Worm (Caenorhabditis elegans): Measurements from ENCODE around the gene zmp-3.

Gene zmp-3

DNA sequence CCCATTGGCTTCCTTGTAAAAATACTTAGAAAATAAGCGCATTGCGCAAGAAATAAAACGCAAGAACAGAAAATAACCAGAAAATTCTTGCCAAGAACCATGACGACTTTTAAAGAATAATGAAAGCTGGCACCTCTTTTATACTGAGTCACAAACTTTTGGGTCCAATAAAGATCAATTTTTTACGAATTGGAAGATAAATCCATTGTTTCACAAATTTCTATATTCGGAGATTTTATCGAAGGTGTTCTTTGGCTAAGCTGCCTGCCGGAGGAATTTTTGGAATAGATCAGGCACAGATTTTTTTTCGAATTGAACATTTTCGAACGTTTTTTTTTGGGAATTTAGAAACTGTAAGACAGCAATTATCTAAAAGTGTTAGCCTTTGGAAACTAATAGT lies 3.5 kb upstream of the zmp-3 start, which contains the start of gene C31B8.9:
Gene C31B8.9, minus strand, starts transcription at position 101 of the 400 bp plus-strand sequence.
- TF ChIP-seq lin-15B (tag; optimal IDR thresholded peaks at IDR 0.05) (no peak), ceh-9 (tag; optimal IDR thresholded peaks at IDR 0.05) (no peak), nhr-237 (tag; optimal IDR thresholded peaks at IDR 0.05) (no peak), fkh-10 (GFP tag; optimal IDR thresholded peaks at IDR 0.05) (no peak), unc-62 (GFP tag; optimal IDR thresholded peaks at IDR 0.05) (no peak), eor-1 (tag; optimal IDR thresholded peaks at IDR 0.05) (no peak), nhr-25 (tag; optimal IDR thresholded peaks at IDR 0.05) (no peak), jun-1 (tag; optimal IDR thresholded peaks at IDR 0.05) (no peak), R02D3.7 (tag; optimal IDR thresholded peaks at IDR 0.05) (no peak), lsy-12 (tag; optimal IDR thresholded peaks at IDR 0.05) (no peak), snpc-4 (tag; optimal IDR thresholded peaks at IDR 0.05) (no peak), ceh-28 (tag; optimal IDR thresholded peaks at IDR 0.05) (no peak)

DNA sequence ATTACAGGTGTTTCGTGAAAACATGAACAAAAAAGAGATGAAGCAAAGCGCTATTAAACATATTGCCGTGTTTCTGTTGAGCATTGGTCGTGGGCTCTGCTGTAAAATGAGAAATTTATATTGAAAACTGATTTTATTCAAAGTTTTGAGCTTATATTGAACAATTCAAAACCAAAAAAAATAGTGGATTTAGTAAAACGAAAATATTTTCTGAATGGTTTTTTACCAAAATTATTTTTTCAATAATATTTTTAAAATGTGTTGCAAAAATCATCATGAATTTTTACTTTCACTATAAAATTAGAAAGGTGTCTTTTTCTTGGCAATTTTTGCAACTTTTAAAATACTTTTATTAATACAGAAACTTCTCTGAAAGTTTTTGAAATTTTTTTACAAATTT lies 6.2 kb downstream of the zmp-3 start, which contains the start of gene C31B8.7:
Gene C31B8.7, minus strand, starts transcription at position 101 of the 400 bp plus-strand sequence.
- TF ChIP-seq nfya-1 (tag; optimal IDR thresholded peaks at IDR 0.05; ENCODE audit: insufficient read depth) = no peak
- no peak for TF ChIP-seq nhr-237 (tag; optimal IDR thresholded peaks at IDR 0.05)
- no peak for TF ChIP-seq elt-2 (tag; optimal IDR thresholded peaks at IDR 0.05)

DNA sequence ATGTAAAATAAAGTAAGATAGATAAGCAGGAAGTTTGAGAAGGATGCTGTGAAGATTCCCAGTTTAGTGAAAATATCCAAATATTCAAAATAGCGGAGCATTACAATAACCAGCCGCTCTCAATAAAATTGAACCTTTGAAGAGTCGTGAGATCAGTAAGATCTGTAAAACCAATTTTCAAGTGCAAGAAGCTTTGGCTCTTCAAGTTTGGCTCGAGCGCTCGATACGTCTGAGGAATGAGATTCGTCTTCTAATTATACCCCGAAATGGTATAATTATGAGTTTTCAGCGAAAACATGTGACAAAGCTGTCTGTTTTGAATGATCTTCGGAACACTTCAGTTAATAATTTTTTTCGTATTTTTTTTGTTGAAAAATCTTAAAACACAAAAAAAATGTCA lies 9.6 kb downstream of the zmp-3 start, which contains the start of gene str-46:
Gene str-46, minus strand, starts transcription at position 101 of the 400 bp plus-strand sequence.
- TF ChIP-seq ceh-82 (tag; optimal IDR thresholded peaks at IDR 0.05) = no peak
- TF ChIP-seq aly-2 (tag; optimal IDR thresholded peaks at IDR 0.05) = no peak
- no peak for TF ChIP-seq fkh-10 (GFP tag; optimal IDR thresholded peaks at IDR 0.05)

DNA sequence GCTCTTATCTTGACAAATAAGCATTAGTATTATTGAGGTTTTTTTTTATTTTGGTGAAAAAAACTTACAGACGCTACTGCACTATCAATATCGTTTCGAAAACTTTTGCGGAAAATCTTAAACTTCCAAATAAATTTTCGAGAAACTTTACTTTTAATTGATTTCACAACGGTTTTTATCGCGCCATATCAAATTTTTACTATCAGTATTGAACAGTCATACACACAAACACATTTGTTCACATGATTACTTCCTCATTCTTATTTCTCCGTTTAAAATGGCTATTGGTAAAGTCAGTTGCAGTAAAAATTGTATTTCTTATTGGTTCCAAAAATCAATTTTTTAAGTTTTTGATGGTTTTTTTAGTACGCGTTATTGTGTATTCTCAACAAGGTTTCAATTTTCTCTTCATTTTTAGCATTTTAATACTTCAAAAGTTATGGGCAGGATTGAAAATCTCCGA lies 13.2 kb downstream of the zmp-3 start, which contains the start of gene pals-32:
Gene pals-32, plus strand, starts transcription at position 413 of the 463 bp plus-strand sequence.
- TF ChIP-seq nhr-67 (tag; optimal IDR thresholded peaks at IDR 0.05) (no peak), ceh-82 (tag; optimal IDR thresholded peaks at IDR 0.05) (no peak), unc-39 (tag; optimal IDR thresholded peaks at IDR 0.05) (no peak), elt-2 (tag; optimal IDR thresholded peaks at IDR 0.05) (peak; percentile 51), nhr-25 (tag; optimal IDR thresholded peaks at IDR 0.05) (no peak)

DNA sequence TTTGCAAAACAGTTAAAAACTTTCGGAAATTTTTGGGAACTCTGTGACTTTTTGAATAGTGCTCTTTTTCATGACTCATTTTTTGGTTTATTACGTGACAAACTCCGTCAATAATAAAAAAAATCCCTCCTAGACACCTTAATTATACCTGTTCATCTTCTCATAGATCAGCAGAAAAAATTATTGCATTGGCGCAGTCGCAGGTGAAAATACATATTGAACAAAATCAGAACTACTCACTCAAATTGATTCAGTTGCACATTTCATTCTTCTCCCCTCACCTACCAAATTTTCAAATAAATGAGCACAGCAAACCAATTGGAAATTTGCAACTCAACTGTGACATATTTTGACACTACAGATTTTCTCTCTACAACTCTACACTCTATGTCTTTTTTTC lies 16.4 kb downstream of the zmp-3 start, which contains the start of gene srh-127:
Gene srh-127, plus strand, starts transcription at position 301 of the 400 bp plus-strand sequence.
- TF ChIP-seq nhr-12 (tag; optimal IDR thresholded peaks at IDR 0.05) (no peak), eor-1 (tag; optimal IDR thresholded peaks at IDR 0.05) (no peak), ztf-11 (tag; optimal IDR thresholded peaks at IDR 0.05) (no peak), nhr-23 (tag; optimal IDR thresholded peaks at IDR 0.05) (no peak), mml-1 (tag; optimal IDR thresholded peaks at IDR 0.05) (no peak), nfya-1 (tag; optimal IDR thresholded peaks at IDR 0.05; ENCODE audit: insufficient read depth) (no peak), sea-2 (GFP tag; optimal IDR thresholded peaks at IDR 0.05) (no peak)

DNA sequence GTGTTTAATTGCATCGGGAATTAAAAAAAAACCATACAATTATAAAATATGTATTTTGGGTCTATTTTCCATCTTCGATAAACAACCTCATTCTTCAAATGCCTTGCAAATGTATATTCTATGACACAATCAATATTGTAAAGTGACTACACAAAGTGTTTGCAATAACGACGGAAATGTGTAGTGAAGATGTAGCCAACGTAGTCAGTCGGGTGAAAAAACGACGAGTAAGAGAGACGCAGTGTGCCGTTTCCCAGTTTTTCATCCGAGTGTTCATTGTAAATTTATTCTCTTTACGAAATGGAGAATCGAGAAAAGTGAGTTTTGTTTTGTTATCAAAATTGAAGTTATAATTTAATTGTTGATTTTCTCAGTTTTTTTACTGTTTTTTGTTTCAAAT lies 17.5 kb downstream of the zmp-3 start, which contains the start of gene F37B4.15:
Gene F37B4.15, plus strand, starts transcription at position 301 of the 400 bp plus-strand sequence.
- TF ChIP-seq nhr-77 (tag; optimal IDR thresholded peaks at IDR 0.05) (no peak), elt-1 (tag; optimal IDR thresholded peaks at IDR 0.05) (no peak), snpc-4 (tag; optimal IDR thresholded peaks at IDR 0.05) (no peak), pqm-1 (tag; optimal IDR thresholded peaks at IDR 0.05) (no peak), nfya-1 (tag; optimal IDR thresholded peaks at IDR 0.05; ENCODE audit: insufficient read depth) (no peak), ztf-4 (tag; optimal IDR thresholded peaks at IDR 0.05) (no peak)

DNA sequence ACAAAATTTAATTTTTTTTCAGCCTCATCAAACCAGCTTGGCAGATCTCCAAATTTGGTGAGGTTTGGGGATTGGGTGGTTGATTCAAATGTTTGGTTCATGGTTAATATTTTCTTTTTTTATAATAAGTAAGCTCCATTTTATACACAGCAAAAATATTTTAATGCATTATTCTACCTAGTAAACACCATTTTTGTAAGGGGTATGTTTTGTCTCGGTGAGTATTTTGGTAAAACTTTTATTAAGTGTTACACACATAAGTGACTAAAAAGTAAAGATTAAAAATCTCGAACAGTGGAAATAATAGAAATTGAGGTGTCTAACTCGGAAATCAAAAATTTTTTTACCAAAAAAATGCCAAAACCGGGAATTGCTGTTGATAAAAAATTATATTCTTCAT lies 20.7 kb downstream of the zmp-3 start, which contains the start of gene srw-4:
Gene srw-4, minus strand, starts transcription at position 101 of the 400 bp plus-strand sequence.
- no peak for TF ChIP-seq skn-1 (tag; optimal IDR thresholded peaks at IDR 0.05)
- TF ChIP-seq nhr-25 (tag; optimal IDR thresholded peaks at IDR 0.05) = no peak
- TF ChIP-seq ceh-9 (tag; optimal IDR thresholded peaks at IDR 0.05) = no peak
- no peak for TF ChIP-seq nhr-237 (tag; optimal IDR thresholded peaks at IDR 0.05)
- TF ChIP-seq lin-15B (tag; optimal IDR thresholded peaks at IDR 0.05) = no peak
- no peak for TF ChIP-seq elt-2 (tag; optimal IDR thresholded peaks at IDR 0.05)
- TF ChIP-seq nhr-12 (tag; optimal IDR thresholded peaks at IDR 0.05) = no peak
- TF ChIP-seq aly-2 (tag; optimal IDR thresholded peaks at IDR 0.05) = no peak
- no peak for TF ChIP-seq ceh-82 (tag; optimal IDR thresholded peaks at IDR 0.05)
- no peak for TF ChIP-seq fos-1 (tag; optimal IDR thresholded peaks at IDR 0.05)
- no peak for TF ChIP-seq lsy-12 (tag; optimal IDR thresholded peaks at IDR 0.05)
- TF ChIP-seq pqm-1 (tag; optimal IDR thresholded peaks at IDR 0.05) = no peak
- TF ChIP-seq egl-5 (tag; optimal IDR thresholded peaks at IDR 0.05) = no peak
- TF ChIP-seq ztf-11 (tag; optimal IDR thresholded peaks at IDR 0.05) = no peak
- no peak for TF ChIP-seq sea-2 (GFP tag; optimal IDR thresholded peaks at IDR 0.05)
- TF ChIP-seq fkh-2 (tag; optimal IDR thresholded peaks at IDR 0.05) = no peak
- TF ChIP-seq ama-1 (optimal IDR thresholded peaks at IDR 0.05) = no peak
- no peak for TF ChIP-seq nhr-11 (tag; optimal IDR thresholded peaks at IDR 0.05)
- no peak for TF ChIP-seq nhr-28 (tag; optimal IDR thresholded peaks at IDR 0.05)
- TF ChIP-seq zag-1 (tag; optimal IDR thresholded peaks at IDR 0.05) = no peak
